Fruit fly (Drosophila melanogaster) whole organism, embryonic: ENCODE results near the gene orion.

Source experiments
- CG9437 ChIP-seq: fragments of 200-800 bp; sonication (Bioruptor generic); optimal IDR thresholded peaks from 2 replicates; lab custom pipeline; 2018; ENCODE audit warnings: missing biosample characterization, mild to moderate bottlenecking, missing genetic modification characterization
- Med ChIP-seq: fragments of 200-800 bp; sonication (Bioruptor generic); peaks from one replicate; lab custom pipeline; 2016; ENCODE audit warnings: missing biosample characterization, missing genetic modification characterization, mild to moderate bottlenecking, inconsistent platforms, moderate library complexity

- TF ChIP-seq CG9437 (GFP tag; lab: Kevin White, UChicago) (peak; percentile 76), Med (peak; percentile 98)
Measured at dm6 chrX:7908239-7909068, 38.3 kb downstream of the orion start, which contains the start of the genes dpr14 and spidey.
